Worm (Caenorhabditis elegans) whole organism, L4 larva: Measurements from ENCODE around the gene cyp-13A8.

Experiments used
- D1046.2 ChIP-seq: fragments of 200-800 bp; sonication (Bioruptor generic); IDR thresholded peaks from 2 replicates; pipeline ENCODE4 v1.3.6; 2022; ENCODE audit warnings: missing genetic modification characterization, missing compliant biosample characterization
- F44E2.7 ChIP-seq: fragments of 200-800 bp; sonication (Bioruptor generic); IDR thresholded peaks from 2 replicates; pipeline ENCODE4 v2.1.2; 2022; ENCODE audit warnings: missing genetic modification characterization, missing compliant biosample characterization
- F49E8.2 ChIP-seq: sonication (generic microtip); optimal IDR thresholded peaks from 2 replicates; lab custom pipeline; 2016; ENCODE audit warnings: missing compliant biosample characterization, mild to moderate bottlenecking, missing genetic modification characterization, borderline replicate concordance
- R02D3.7 ChIP-seq: fragments of 150-350 bp; sonication (generic microtip); optimal IDR thresholded peaks from 3 replicates; lab custom pipeline; 2014; ENCODE audit warnings: missing biosample characterization, missing genetic modification characterization
- T20F7.1 ChIP-seq: fragments of 200-800 bp; sonication (Bioruptor generic); optimal IDR thresholded peaks from 2 replicates; lab custom pipeline; 2018; ENCODE audit warnings: mild to moderate bottlenecking, missing genetic modification characterization, missing compliant biosample characterization
- T26A8.4 ChIP-seq: fragments of 200-800 bp; sonication (Bioruptor generic); IDR thresholded peaks from 2 replicates; pipeline ENCODE4 v1.3.6; 2022; ENCODE audit warnings: missing genetic modification characterization, missing compliant biosample characterization
- ZK546.5 ChIP-seq, 2 experiments: sonication (generic microtip); optimal IDR thresholded peaks; 2 replicates each; lab custom pipeline; 2017; ENCODE audit warnings: missing biosample characterization in 2 of 2, missing genetic modification characterization in 2 of 2
- aha-1 ChIP-seq: fragments of 150-350 bp; peaks from one replicate; lab custom pipeline; 2014; ENCODE audit warnings: missing biosample characterization, missing genetic modification characterization
- ama-1 ChIP-seq: fragments of 150-350 bp; optimal IDR thresholded peaks from 2 replicates; lab custom pipeline; 2014; ENCODE audit warnings: inconsistent platforms, mixed read lengths
- ceh-20 ChIP-seq: fragments of 200-800 bp; sonication (Bioruptor generic); IDR thresholded peaks from 2 replicates; pipeline ENCODE4 v1.3.6; 2022; ENCODE audit warnings: missing genetic modification reagents, missing genetic modification characterization, missing compliant biosample characterization
- ceh-28 ChIP-seq: fragments of 150-350 bp; optimal IDR thresholded peaks from 2 replicates; lab custom pipeline; 2014; ENCODE audit warnings: missing biosample characterization, missing genetic modification reagents, missing genetic modification characterization
- ceh-44 ChIP-seq: fragments of 200-800 bp; sonication (Bioruptor generic); IDR thresholded peaks from 2 replicates; pipeline ENCODE4 v1.3.6; 2022; ENCODE audit warnings: missing genetic modification reagents, missing genetic modification characterization, missing compliant biosample characterization
- ceh-62 ChIP-seq: sonication (generic microtip); optimal IDR thresholded peaks from 2 replicates; lab custom pipeline; 2017; ENCODE audit warnings: missing biosample characterization, missing genetic modification characterization
- cey-2 ChIP-seq: sonication (generic microtip); optimal IDR thresholded peaks from 3 replicates; lab custom pipeline; 2017; ENCODE audit warnings: missing genetic modification characterization, mild to moderate bottlenecking, missing compliant biosample characterization, antibody characterized with exemption, borderline replicate concordance; ENCODE audit not compliant: insufficient read depth
- daf-16 ChIP-seq, 3 experiments: sonication (generic microtip); optimal IDR thresholded peaks; 2 replicates each; lab custom pipeline; 2016 to 2017; ENCODE audit warnings: missing genetic modification characterization in 3 of 3, missing genetic modification reagents in 3 of 3, mild to moderate bottlenecking in 2 of 3, missing compliant biosample characterization in 2 of 3, missing biosample characterization in 1 of 3, moderate library complexity in 1 of 3
- dmd-6 ChIP-seq: fragments of 200-800 bp; sonication (Bioruptor generic); IDR thresholded peaks from 2 replicates; pipeline ENCODE4 v1.3.6; 2022; ENCODE audit warnings: missing genetic modification reagents, missing genetic modification characterization, missing compliant biosample characterization
- dmd-8 ChIP-seq: fragments of 200-800 bp; sonication (Bioruptor generic); IDR thresholded peaks from 2 replicates; pipeline ENCODE4 v1.3.6; 2022; ENCODE audit warnings: missing genetic modification characterization, missing compliant biosample characterization
- dve-1 ChIP-seq: sonication (generic microtip); optimal IDR thresholded peaks from 2 replicates; lab custom pipeline; 2017; ENCODE audit warnings: antibody characterized with exemption, mild to moderate bottlenecking, missing genetic modification characterization, missing compliant biosample characterization; ENCODE audit not compliant: insufficient read depth
- egl-43 ChIP-seq: fragments of 200-800 bp; sonication (Bioruptor generic); IDR thresholded peaks from 2 replicates; pipeline ENCODE4 v1.3.6; 2022; ENCODE audit warnings: missing genetic modification reagents, missing genetic modification characterization, missing compliant biosample characterization
- fkh-10 ChIP-seq: fragments of 150-350 bp; optimal IDR thresholded peaks from 2 replicates; lab custom pipeline; 2014; ENCODE audit warnings: missing biosample characterization, missing genetic modification reagents, missing genetic modification characterization
- gei-8 ChIP-seq: fragments of 200-800 bp; sonication (Bioruptor generic); optimal IDR thresholded peaks from 2 replicates; lab custom pipeline; 2018; ENCODE audit warnings: mild to moderate bottlenecking, missing genetic modification characterization, missing compliant biosample characterization
- hif-1 ChIP-seq, 2 experiments: sonication (generic microtip); optimal IDR thresholded peaks; 2 replicates each; lab custom pipeline; 2016 to 2017; ENCODE audit warnings: missing compliant biosample characterization in 2 of 2, missing genetic modification characterization in 2 of 2, missing genetic modification reagents in 2 of 2, missing genotype in 2 of 2, mild to moderate bottlenecking in 1 of 2
- lin-1 ChIP-seq: fragments of 200-800 bp; sonication (Bioruptor generic); IDR thresholded peaks from 2 replicates; pipeline ENCODE4 v1.3.6; 2022; ENCODE audit warnings: missing genetic modification reagents, missing genetic modification characterization, missing compliant biosample characterization
- lin-38 ChIP-seq: fragments of 200-800 bp; sonication (Bioruptor generic); IDR thresholded peaks from 2 replicates; pipeline ENCODE4 v1.3.6; 2022; ENCODE audit warnings: missing genetic modification reagents, missing genetic modification characterization, missing compliant biosample characterization
- lin-39 ChIP-seq: fragments of 150-350 bp; optimal IDR thresholded peaks from 2 replicates; lab custom pipeline; 2014; ENCODE audit warnings: missing biosample characterization, missing genetic modification reagents, missing genetic modification characterization
- lir-3 ChIP-seq: sonication (generic microtip); optimal IDR thresholded peaks from 2 replicates; lab custom pipeline; 2016; ENCODE audit warnings: mild to moderate bottlenecking, missing genetic modification characterization, missing compliant biosample characterization
- madf-5 ChIP-seq, 2 experiments: fragments of 200-800 bp; sonication (Bioruptor generic); IDR thresholded peaks; 2 replicates each; pipeline ENCODE4 v1.3.6; 2022; ENCODE audit warnings: missing compliant biosample characterization in 2 of 2, missing genetic modification characterization in 2 of 2
- madf-9 ChIP-seq: fragments of 200-800 bp; sonication (Bioruptor generic); conservative IDR thresholded peaks from 2 replicates; pipeline ENCODE4 v1.3.6; 2022; ENCODE audit warnings: missing genetic modification reagents, missing genetic modification characterization, missing compliant biosample characterization
- mdl-1 ChIP-seq, 2 experiments: fragments of 150-350 bp in 1 of 2; sonication (generic microtip) in 1 of 2; optimal IDR thresholded peaks; 2 replicates each; lab custom pipeline; 2014 to 2017; ENCODE audit warnings: missing biosample characterization in 2 of 2, missing genetic modification characterization in 2 of 2
- mdt-29 ChIP-seq: fragments of 200-800 bp; sonication (Bioruptor generic); IDR thresholded peaks from 2 replicates; pipeline ENCODE4 v1.3.6; 2022; ENCODE audit warnings: missing genetic modification reagents, missing genetic modification characterization, missing compliant biosample characterization
- mep-1 ChIP-seq: fragments of 150-350 bp; sonication (generic microtip); optimal IDR thresholded peaks from 3 replicates; lab custom pipeline; 2014; ENCODE audit warnings: missing biosample characterization, missing genetic modification characterization
- mxl-2 ChIP-seq: fragments of 200-800 bp; sonication (Bioruptor generic); conservative IDR thresholded peaks from 2 replicates; pipeline ENCODE4 v1.3.6; 2022; ENCODE audit warnings: missing genetic modification reagents, missing genetic modification characterization, missing compliant biosample characterization
- nhr-10 ChIP-seq: fragments of 150-350 bp; optimal IDR thresholded peaks from 2 replicates; lab custom pipeline; 2014; ENCODE audit warnings: missing biosample characterization, missing genetic modification characterization
- nhr-102 ChIP-seq: sonication (generic microtip); optimal IDR thresholded peaks from 2 replicates; lab custom pipeline; 2016; ENCODE audit warnings: mild to moderate bottlenecking, missing genetic modification characterization, moderate library complexity, missing compliant biosample characterization
- nhr-237 ChIP-seq: sonication (generic microtip); optimal IDR thresholded peaks from 2 replicates; lab custom pipeline; 2017; ENCODE audit warnings: missing biosample characterization, missing genetic modification characterization
- nhr-25 ChIP-seq: sonication (generic microtip); optimal IDR thresholded peaks from 2 replicates; lab custom pipeline; 2017; ENCODE audit warnings: missing genetic modification characterization, mild to moderate bottlenecking, missing compliant biosample characterization, antibody characterized with exemption, moderate library complexity, borderline replicate concordance; ENCODE audit not compliant: insufficient read depth
- nhr-28 ChIP-seq: fragments of 150-350 bp; optimal IDR thresholded peaks from 2 replicates; lab custom pipeline; 2014; ENCODE audit warnings: missing biosample characterization, missing genetic modification characterization
- nhr-41 ChIP-seq: fragments of 200-800 bp; sonication (Bioruptor generic); IDR thresholded peaks from 2 replicates; pipeline ENCODE4 v1.3.6; 2022; ENCODE audit warnings: missing genetic modification reagents, missing genetic modification characterization, missing compliant biosample characterization
- nhr-48 ChIP-seq: sonication (generic microtip); optimal IDR thresholded peaks from 2 replicates; lab custom pipeline; 2016; ENCODE audit warnings: mild to moderate bottlenecking, missing genetic modification characterization, missing compliant biosample characterization
- nhr-6 ChIP-seq: fragments of 150-350 bp; optimal IDR thresholded peaks from 2 replicates; lab custom pipeline; 2014; ENCODE audit warnings: missing biosample characterization, missing genetic modification characterization
- nhr-77 ChIP-seq: fragments of 150-350 bp; optimal IDR thresholded peaks from 2 replicates; lab custom pipeline; 2014; ENCODE audit warnings: missing biosample characterization, missing genetic modification characterization
- pqm-1 ChIP-seq: sonication (generic microtip); optimal IDR thresholded peaks from 2 replicates; lab custom pipeline; 2017; ENCODE audit warnings: missing biosample characterization, missing genetic modification characterization
- sdz-12 ChIP-seq: fragments of 200-800 bp; sonication (Bioruptor generic); optimal IDR thresholded peaks from 2 replicates; lab custom pipeline; 2018; ENCODE audit warnings: mild to moderate bottlenecking, missing genetic modification characterization, missing compliant biosample characterization
- skn-1 ChIP-seq: fragments of 150-350 bp; optimal IDR thresholded peaks from 2 replicates; lab custom pipeline; 2014; ENCODE audit warnings: missing biosample characterization, missing genetic modification characterization
- tag-97 ChIP-seq: fragments of 200-800 bp; sonication (Bioruptor generic); IDR thresholded peaks from 2 replicates; pipeline ENCODE4 v1.3.6; 2022; ENCODE audit warnings: missing genetic modification characterization, missing compliant biosample characterization
- tra-1 ChIP-seq: fragments of 200-800 bp; sonication (Bioruptor generic); IDR thresholded peaks from 2 replicates; pipeline ENCODE4 v1.3.6; 2022; ENCODE audit warnings: missing genetic modification reagents, missing genetic modification characterization, missing compliant biosample characterization
- unc-62 ChIP-seq, 3 experiments: fragments of 150-350 bp in 1 of 3; sonication (generic microtip); optimal IDR thresholded peaks in 2 of 3; peaks in 1 of 3; 1 replicate in 1 of 3; 2 replicates in 2 of 3; lab custom pipeline; 2014 to 2017; ENCODE audit warnings: missing biosample characterization in 3 of 3, missing genetic modification characterization in 3 of 3, missing genetic modification reagents in 3 of 3, missing genotype in 1 of 3
- vab-7 ChIP-seq: fragments of 200-800 bp; sonication (Bioruptor generic); IDR thresholded peaks from 2 replicates; pipeline ENCODE4 v1.3.6; 2022; ENCODE audit warnings: missing genetic modification reagents, missing genetic modification characterization, missing compliant biosample characterization
- zfp-2 ChIP-seq: sonication (generic microtip); optimal IDR thresholded peaks from 2 replicates; lab custom pipeline; 2016; ENCODE audit warnings: mild to moderate bottlenecking, missing genetic modification characterization, missing compliant biosample characterization
- zip-11 ChIP-seq: fragments of 200-800 bp; sonication (Bioruptor generic); IDR thresholded peaks from 2 replicates; pipeline ENCODE4 v1.3.6; 2022; ENCODE audit warnings: missing genetic modification characterization, missing compliant biosample characterization
- ztf-11 ChIP-seq: fragments of 150-350 bp; optimal IDR thresholded peaks from 2 replicates; lab custom pipeline; 2014; ENCODE audit warnings: missing biosample characterization, missing genetic modification characterization

cyp-13A8 gene

DNA sequence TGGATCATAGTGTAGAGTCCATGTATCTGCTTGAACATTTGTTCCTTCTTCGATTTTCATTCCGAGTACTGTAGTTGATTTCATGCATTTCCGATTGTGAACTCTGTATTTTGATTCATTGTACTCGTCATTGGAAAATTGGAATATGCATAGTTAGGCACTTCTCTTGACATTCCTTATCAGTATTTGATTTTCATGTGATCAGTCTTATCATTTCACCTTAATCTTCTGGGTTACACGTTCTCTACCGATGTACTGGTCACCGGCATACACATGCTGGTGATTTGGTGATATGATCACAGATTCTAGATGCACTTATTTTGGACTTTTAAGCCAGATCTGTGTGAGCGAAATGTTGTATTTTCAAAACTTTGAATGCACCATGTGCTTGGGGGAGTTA lies 16.2 kb downstream of the cyp-13A8 start:
- peak; percentile 93 for TF ChIP-seq nhr-102 (tag; lab: Kevin White, UChicago)
- TF ChIP-seq nhr-41 (GFP tag; lab: Robert Waterston, UW) = no peak
- TF ChIP-seq ceh-20 (GFP tag; lab: Robert Waterston, UW) = no peak
- no peak for TF ChIP-seq R02D3.7 (tag; lab: Kevin White, UChicago)
- no peak for TF ChIP-seq egl-43 (GFP tag; lab: Robert Waterston, UW)
- TF ChIP-seq hif-1 (tag; optimal IDR thresholded peaks at IDR 0.05; lab: Kevin White, UChicago) = no peak
- TF ChIP-seq lin-38 (GFP tag; lab: Robert Waterston, UW) = no peak
- TF ChIP-seq dmd-6 = peak; percentile 96
- TF ChIP-seq dmd-8 = no peak
- TF ChIP-seq ZK546.5 (tag; optimal IDR thresholded peaks at IDR 0.05; lab: Kevin White, UChicago) = no peak
- no peak for TF ChIP-seq ztf-11 (tag; lab: Kevin White, UChicago)
- TF ChIP-seq lin-1 (GFP tag; lab: Robert Waterston, UW) = peak; percentile 71; the same call in 1 of the 2 replicates
- TF ChIP-seq vab-7 (GFP tag; lab: Robert Waterston, UW) = no peak
- no peak for TF ChIP-seq fkh-10 (GFP tag; lab: Kevin White, UChicago)
- peak; percentile 2 for TF ChIP-seq mep-1
- TF ChIP-seq skn-1 (tag; lab: Kevin White, UChicago) = no peak
- TF ChIP-seq mdl-1 (tag; optimal IDR thresholded peaks at IDR 0.05; lab: Kevin White, UChicago) = peak in 1 of 2 experiments; percentile 70
- TF ChIP-seq aha-1 (tag; lab: Kevin White, UChicago) = no peak
- TF ChIP-seq zfp-2 (tag; lab: Kevin White, UChicago) = no peak
- 0 out of 2 replicates have a peak, but pooled peaks have one; percentile 53 for TF ChIP-seq tra-1 (GFP tag; lab: Robert Waterston, UW)
- no peak for TF ChIP-seq madf-9 (GFP tag; lab: Robert Waterston, UW)
- TF ChIP-seq sdz-12 (GFP tag; lab: Kevin White, UChicago) = no peak
- no peak for TF ChIP-seq ceh-62
- TF ChIP-seq T20F7.1 (GFP tag; lab: Kevin White, UChicago) = no peak
- TF ChIP-seq ceh-28 (tag; lab: Kevin White, UChicago) = no peak
- TF ChIP-seq nhr-28 (tag; lab: Kevin White, UChicago) = peak; percentile 87
- TF ChIP-seq mxl-2 (GFP tag; lab: Robert Waterston, UW) = no peak
- TF ChIP-seq nhr-25 (tag; lab: Kevin White, UChicago) = no peak
- no peak for TF ChIP-seq F44E2.7 (GFP tag; lab: Robert Waterston, UW)
- TF ChIP-seq nhr-6 (tag; lab: Kevin White, UChicago) = no peak
- TF ChIP-seq nhr-237 (tag; lab: Kevin White, UChicago) = no peak
- peak; percentile 72 for TF ChIP-seq nhr-48
- no peak for TF ChIP-seq cey-2 (tag; lab: Kevin White, UChicago)
- no peak for TF ChIP-seq D1046.2 (GFP tag; lab: Robert Waterston, UW)
- TF ChIP-seq madf-5 (GFP tag; IDR thresholded peaks at IDR 0.05; lab: Robert Waterston, UW) = no peak
- TF ChIP-seq pqm-1 (tag; lab: Kevin White, UChicago) = peak; percentile 94
- TF ChIP-seq ceh-44 (GFP tag; lab: Robert Waterston, UW) = no peak
- TF ChIP-seq gei-8 (GFP tag; lab: Kevin White, UChicago) = no peak
- no peak for TF ChIP-seq zip-11 (GFP tag; lab: Robert Waterston, UW)
- no peak for TF ChIP-seq tag-97 (GFP tag; lab: Robert Waterston, UW)
- peak in 1 of 2 experiments; percentile 98 for TF ChIP-seq unc-62 (GFP tag; optimal IDR thresholded peaks at IDR 0.05 in 1 of 2; lab: Kevin White, UChicago)
- no peak for TF ChIP-seq unc-62 (tag; optimal IDR thresholded peaks at IDR 0.05; lab: Kevin White, UChicago)
- peak; percentile 84 for TF ChIP-seq dve-1 (tag; lab: Kevin White, UChicago)
- TF ChIP-seq ama-1 (lab: Kevin White, UChicago) = no peak
- TF ChIP-seq F49E8.2 (tag; lab: Kevin White, UChicago) = no peak
- TF ChIP-seq daf-16 (GFP tag; optimal IDR thresholded peaks at IDR 0.05; lab: Kevin White, UChicago) = no peak
- peak; percentile 82 for TF ChIP-seq daf-16 (tag; optimal IDR thresholded peaks at IDR 0.05; lab: Kevin White, UChicago)
- peak; percentile 57 for TF ChIP-seq nhr-10
- TF ChIP-seq mdt-29 (GFP tag; lab: Robert Waterston, UW) = no peak
- TF ChIP-seq lin-39 (tag; lab: Kevin White, UChicago) = no peak
- no peak for TF ChIP-seq T26A8.4 (GFP tag; lab: Robert Waterston, UW)
- no peak for TF ChIP-seq lir-3
- peak; percentile 88 for TF ChIP-seq nhr-77 (tag; lab: Kevin White, UChicago)
